Fruit fly (Drosophila melanogaster): Measurements from ENCODE around the gene CG31624.

CG31624 gene

DNA sequence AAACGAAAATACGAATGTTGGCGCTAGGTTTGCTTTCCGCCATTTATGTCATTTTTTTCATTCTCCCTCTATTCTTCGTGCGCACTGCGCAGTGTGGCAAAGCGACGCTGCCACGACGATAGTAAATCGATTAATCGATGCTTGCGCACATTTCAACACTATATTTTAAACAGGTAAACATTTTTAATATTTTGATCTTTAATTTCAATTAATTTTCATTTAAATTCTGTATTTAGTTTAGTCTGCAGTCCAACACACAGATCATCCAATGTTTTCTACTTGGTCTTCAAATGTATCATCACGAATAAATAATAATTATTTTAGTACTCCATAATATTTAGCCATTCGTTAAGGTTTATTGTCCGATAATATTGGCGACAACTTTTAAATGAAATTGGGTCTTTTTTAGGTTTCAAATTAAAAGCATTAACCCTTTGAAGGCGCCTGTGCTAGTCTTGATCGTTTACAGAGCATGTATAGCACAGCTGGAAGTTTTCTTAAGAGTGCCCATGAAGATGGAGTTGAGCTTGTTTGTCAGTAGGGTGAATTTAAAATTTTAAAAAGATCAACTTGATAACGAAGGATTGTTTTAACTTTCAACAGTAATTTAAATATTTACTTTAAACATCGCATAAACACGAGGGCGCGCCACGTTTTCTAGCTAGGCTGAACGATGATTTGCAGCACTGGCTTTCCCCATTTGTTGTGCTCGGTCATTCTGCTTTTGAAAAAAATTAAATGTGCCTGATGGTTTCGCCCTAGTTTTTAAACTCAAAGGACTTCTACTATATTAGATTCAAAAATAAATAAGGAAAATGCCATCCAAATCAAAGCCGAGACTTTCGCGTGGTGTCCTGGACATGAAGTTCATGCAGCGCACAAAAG lies 43.8 kb downstream of the CG31624 start, which contains the start of the genes Mpp6 and E2f2 (continued):
- TF ChIP-seq psq (GFP tag; optimal IDR thresholded peaks at IDR 0.05), result peak; percentile 95
- TF ChIP-seq CG18599 (GFP tag; optimal IDR thresholded peaks at IDR 0.05), result peak; percentile 50
- TF ChIP-seq slp2 (GFP tag; optimal IDR thresholded peaks at IDR 0.05), result peak; percentile 0
- TF ChIP-seq CG10209 (GFP tag; optimal IDR thresholded peaks at IDR 0.05), result peak; percentile 23
- peak; percentile 63 for TF ChIP-seq sna (GFP tag; IDR thresholded peaks at IDR 0.05; ENCODE audit: partially characterized antibody)
- TF ChIP-seq CG8924 (tag; optimal IDR thresholded peaks at IDR 0.05), result peak; percentile 13
- no peak for TF ChIP-seq Ssrp (tag; optimal IDR thresholded peaks at IDR 0.05)
- TF ChIP-seq CG12659 (GFP tag; optimal IDR thresholded peaks at IDR 0.05), result peak; percentile 64
- no peak for TF ChIP-seq Lim3 (GFP tag; IDR thresholded peaks at IDR 0.05)
- TF ChIP-seq dati (GFP tag; IDR thresholded peaks at IDR 0.05), result no peak
- TF ChIP-seq ato (GFP tag; IDR thresholded peaks at IDR 0.05; ENCODE audit: partially characterized antibody), result peak; percentile 82
- TF ChIP-seq CG17802 (tag; optimal IDR thresholded peaks at IDR 0.05), result no peak
- peak; percentile 93 for TF ChIP-seq E2f2 (GFP tag; IDR thresholded peaks at IDR 0.05)
- no peak for TF ChIP-seq maf-S (GFP tag; optimal IDR thresholded peaks at IDR 0.05)
- no peak for TF ChIP-seq CG8089 (GFP tag; optimal IDR thresholded peaks at IDR 0.05)
- no peak for TF ChIP-seq ab (GFP tag; optimal IDR thresholded peaks at IDR 0.05)
- peak; percentile 77 for TF ChIP-seq HLH4C (GFP tag; IDR thresholded peaks at IDR 0.05; ENCODE audit: partially characterized antibody)
- no peak for TF ChIP-seq fu2 (GFP tag; optimal IDR thresholded peaks at IDR 0.05)
- peak; percentile 33 for TF ChIP-seq Myb (GFP tag; optimal IDR thresholded peaks at IDR 0.05)
- TF ChIP-seq HmgZ (tag; optimal IDR thresholded peaks at IDR 0.05), result peak; percentile 43
- TF ChIP-seq Bgb (GFP tag; IDR thresholded peaks at IDR 0.05; ENCODE audit: partially characterized antibody), result peak; percentile 89
- TF ChIP-seq CG8290 (GFP tag; optimal IDR thresholded peaks at IDR 0.05), result peak; percentile 18
- peak in 1 of 2 experiments; percentile 69 for TF ChIP-seq CG8290 (tag; optimal IDR thresholded peaks at IDR 0.05)
- peak; percentile 64 for TF ChIP-seq CG13624 (GFP tag; optimal IDR thresholded peaks at IDR 0.05)
- TF ChIP-seq CG8359 (GFP tag; optimal IDR thresholded peaks at IDR 0.05; ENCODE audit: borderline replicate concordance), result no peak
- TF ChIP-seq CG12744 (GFP tag; optimal IDR thresholded peaks at IDR 0.05), result no peak
- TF ChIP-seq BtbVII (GFP tag; optimal IDR thresholded peaks at IDR 0.05), result no peak
- no peak for TF ChIP-seq CG6654 (GFP tag; optimal IDR thresholded peaks at IDR 0.05)
- TF ChIP-seq tna (GFP tag; IDR thresholded peaks at IDR 0.05; ENCODE audit: partially characterized antibody), result peak; percentile 66
- TF ChIP-seq cas (GFP tag; IDR thresholded peaks at IDR 0.05), result peak; percentile 27; the same call in 1 of the 2 replicates
- no peak for TF ChIP-seq fru (optimal IDR thresholded peaks at IDR 0.05)
- no peak for TF ChIP-seq gce (GFP tag; IDR thresholded peaks at IDR 0.05)
- no peak for TF ChIP-seq Lpt (GFP tag; optimal IDR thresholded peaks at IDR 0.05)
- TF ChIP-seq ind (GFP tag; optimal IDR thresholded peaks at IDR 0.05), result peak; percentile 2
- TF ChIP-seq Oaz (GFP tag; IDR thresholded peaks at IDR 0.05), result no peak
- peak; percentile 24 for TF ChIP-seq Hsf (GFP tag; optimal IDR thresholded peaks at IDR 0.05)
- peak; percentile 93 for TF ChIP-seq ewg (GFP tag; optimal IDR thresholded peaks at IDR 0.05)
- TF ChIP-seq CG9437 (GFP tag; optimal IDR thresholded peaks at IDR 0.05), result peak; percentile 27
- TF ChIP-seq Tbp (GFP tag; optimal IDR thresholded peaks at IDR 0.05), result peak; percentile 1
- peak; percentile 61 for TF ChIP-seq CG32772 (GFP tag; IDR thresholded peaks at IDR 0.05)
- no peak for TF ChIP-seq CG10959 (GFP tag; IDR thresholded peaks at IDR 0.05)
- no peak for TF ChIP-seq Atf-2 (GFP tag; optimal IDR thresholded peaks at IDR 0.05)
- peak; percentile 78 for TF ChIP-seq pzg (GFP tag; optimal IDR thresholded peaks at IDR 0.05)
- no peak for TF ChIP-seq kay (GFP tag; optimal IDR thresholded peaks at IDR 0.05)
- TF ChIP-seq ac (GFP tag; optimal IDR thresholded peaks at IDR 0.05), result no peak
- TF ChIP-seq Drgx (GFP tag; IDR thresholded peaks at IDR 0.05), result no peak
- no peak for TF ChIP-seq kni (GFP tag; optimal IDR thresholded peaks at IDR 0.05)
- TF ChIP-seq ro (GFP tag; IDR thresholded peaks at IDR 0.05), result no peak
- TF ChIP-seq CG12391 (tag; optimal IDR thresholded peaks at IDR 0.05), result peak; percentile 6
- TF ChIP-seq CG7357 (GFP tag; IDR thresholded peaks at IDR 0.05), result no peak
